Fruit fly (Drosophila melanogaster) whole organism, embryonic: ENCODE results near the gene Cyfip.
A peak's percentile ranks its signal among the peaks of the same experiment; 100 is the strongest.

ENCODE experiments used
- B-H1 ChIP-seq: fragments of 200-800 bp; sonication (Bioruptor generic); IDR thresholded peaks from 3 replicates; pipeline ENCODE4 v1.3.6; 2022; ENCODE audit warnings: missing biosample characterization, missing genetic modification characterization
- BtbVII ChIP-seq: fragments of 200-800 bp; sonication (Bioruptor generic); optimal IDR thresholded peaks from 3 replicates; lab custom pipeline; 2017; ENCODE audit warnings: missing biosample characterization, mild to moderate bottlenecking, missing genetic modification characterization
- CG10267 ChIP-seq: fragments of 200-800 bp; sonication (Bioruptor generic); optimal IDR thresholded peaks from 2 replicates; lab custom pipeline; 2018; ENCODE audit warnings: missing biosample characterization, mild to moderate bottlenecking, missing genetic modification characterization, moderate library complexity
- CG10565 ChIP-seq: fragments of 200-800 bp; sonication (Bioruptor generic); optimal IDR thresholded peaks from 3 replicates; lab custom pipeline; 2016; ENCODE audit warnings: missing biosample characterization, mild to moderate bottlenecking, missing genetic modification characterization
- CG10959 ChIP-seq: fragments of 200-800 bp; sonication (Bioruptor generic); IDR thresholded peaks from 2 replicates; pipeline ENCODE4 v1.3.6; 2022; ENCODE audit warnings: missing biosample characterization, missing genetic modification characterization
- CG10979 ChIP-seq: fragments of 200-800 bp; sonication (Bioruptor generic); optimal IDR thresholded peaks from 2 replicates; lab custom pipeline; 2018; ENCODE audit warnings: missing biosample characterization, mild to moderate bottlenecking, missing genetic modification characterization, moderate library complexity
- CG12236 ChIP-seq: fragments of 200-800 bp; sonication (Bioruptor generic); optimal IDR thresholded peaks from 2 replicates; lab custom pipeline; 2016; ENCODE audit warnings: missing biosample characterization, missing genetic modification characterization
- CG1233 ChIP-seq: fragments of 200-800 bp; sonication (Bioruptor generic); optimal IDR thresholded peaks from 4 replicates; lab custom pipeline; 2018; ENCODE audit warnings: missing biosample characterization, mild to moderate bottlenecking, missing genetic modification characterization
- CG14014 ChIP-seq: fragments of 200-800 bp; sonication (Bioruptor generic); IDR thresholded peaks from 2 replicates; pipeline ENCODE4 v1.3.6; 2022; ENCODE audit warnings: missing biosample characterization, missing genetic modification characterization
- CG14965 ChIP-seq: fragments of 200-800 bp; sonication (Bioruptor generic); optimal IDR thresholded peaks from 2 replicates; lab custom pipeline; 2016; ENCODE audit warnings: missing biosample characterization, missing genetic modification characterization, borderline replicate concordance
- CG17802 ChIP-seq: fragments of 200-800 bp; sonication (Bioruptor generic); optimal IDR thresholded peaks from 2 replicates; lab custom pipeline; 2018; ENCODE audit warnings: missing biosample characterization, mild to moderate bottlenecking, missing genetic modification characterization, moderate library complexity
- CG17829 ChIP-seq: fragments of 200-800 bp; optimal IDR thresholded peaks from 2 replicates; lab custom pipeline; 2019; ENCODE audit warnings: missing biosample characterization, mild to moderate bottlenecking, missing genetic modification characterization, moderate library complexity
- CG3163 ChIP-seq: fragments of 200-800 bp; sonication (Bioruptor generic); optimal IDR thresholded peaks from 3 replicates; lab custom pipeline; 2016; ENCODE audit warnings: missing biosample characterization, missing genetic modification characterization
- CG3281 ChIP-seq: fragments of 200-800 bp; sonication (Bioruptor generic); optimal IDR thresholded peaks from 3 replicates; lab custom pipeline; 2017; ENCODE audit warnings: missing biosample characterization, mild to moderate bottlenecking, missing genetic modification characterization
- CG43689 ChIP-seq: fragments of 200-800 bp; sonication (Bioruptor generic); IDR thresholded peaks from 2 replicates; pipeline ENCODE4 v1.3.6; 2022; ENCODE audit warnings: missing biosample characterization, missing genetic modification characterization
- CG6175 ChIP-seq: fragments of 200-800 bp; sonication (Bioruptor generic); IDR thresholded peaks from 3 replicates; pipeline ENCODE4 v1.3.6; 2022; ENCODE audit warnings: missing biosample characterization, missing genetic modification characterization
- CG6854 ChIP-seq: fragments of 200-800 bp; sonication (Bioruptor generic); optimal IDR thresholded peaks from 3 replicates; lab custom pipeline; 2017; ENCODE audit warnings: missing biosample characterization, mild to moderate bottlenecking, missing genetic modification characterization
- CG9817 ChIP-seq: fragments of 200-800 bp; sonication (Bioruptor generic); optimal IDR thresholded peaks from 2 replicates; lab custom pipeline; 2018; ENCODE audit warnings: missing biosample characterization, mild to moderate bottlenecking, missing genetic modification characterization, moderate library complexity
- D19B ChIP-seq: fragments of 200-800 bp; sonication (Bioruptor generic); optimal IDR thresholded peaks from 2 replicates; lab custom pipeline; 2017; ENCODE audit warnings: missing biosample characterization, mild to moderate bottlenecking, missing genetic modification characterization
- Dip2 ChIP-seq: fragments of 200-800 bp; sonication (Bioruptor generic); IDR thresholded peaks from 2 replicates; pipeline ENCODE4 v1.3.6; 2022; ENCODE audit warnings: missing biosample characterization, missing genetic modification characterization
- Dll ChIP-seq: fragments of 200-800 bp; sonication (Bioruptor generic); IDR thresholded peaks from 4 replicates; pipeline ENCODE4 v1.3.6; 2022; ENCODE audit warnings: missing biosample characterization, missing genetic modification characterization; ENCODE audit not compliant: partially characterized antibody
- Drgx ChIP-seq: fragments of 200-800 bp; sonication (Bioruptor generic); IDR thresholded peaks from 2 replicates; pipeline ENCODE4 v1.3.6; 2022; ENCODE audit warnings: missing biosample characterization, missing genetic modification characterization
- E2f2 ChIP-seq: fragments of 200-800 bp; sonication (Bioruptor generic); IDR thresholded peaks from 2 replicates; pipeline ENCODE4 v1.3.6; 2022; ENCODE audit warnings: missing biosample characterization, missing genetic modification characterization
- Fer2 ChIP-seq: fragments of 200-800 bp; sonication (Bioruptor generic); optimal IDR thresholded peaks from 2 replicates; lab custom pipeline; 2018; ENCODE audit warnings: missing biosample characterization, mild to moderate bottlenecking, missing genetic modification characterization, moderate library complexity
- HLH3B ChIP-seq: fragments of 200-800 bp; sonication (Bioruptor generic); IDR thresholded peaks from 2 replicates; pipeline ENCODE4 v1.3.6; 2022; ENCODE audit warnings: missing biosample characterization, missing genetic modification characterization
- HmgZ ChIP-seq: fragments of 200-800 bp; sonication (Bioruptor generic); optimal IDR thresholded peaks from 2 replicates; lab custom pipeline; 2018; ENCODE audit warnings: missing biosample characterization, mild to moderate bottlenecking, missing genetic modification characterization
- Jarid2 ChIP-seq: fragments of 200-800 bp; sonication (Bioruptor generic); optimal IDR thresholded peaks from 3 replicates; lab custom pipeline; 2017; ENCODE audit warnings: mild to moderate bottlenecking, missing biosample characterization, missing genetic modification reagents, missing genetic modification characterization
- Kr ChIP-seq: fragments of 200-800 bp; sonication (Bioruptor generic); optimal IDR thresholded peaks from 2 replicates; lab custom pipeline; 2017; ENCODE audit warnings: missing biosample characterization, mild to moderate bottlenecking, missing genetic modification characterization
- NC2β ChIP-seq: fragments of 200-800 bp; sonication (Bioruptor generic); optimal IDR thresholded peaks from 2 replicates; lab custom pipeline; 2016; ENCODE audit warnings: missing biosample characterization, missing genetic modification characterization
- Neu2 ChIP-seq: fragments of 200-800 bp; sonication (Bioruptor generic); optimal IDR thresholded peaks from 3 replicates; lab custom pipeline; 2016; ENCODE audit warnings: missing biosample characterization, missing genetic modification characterization, borderline replicate concordance
- Nf-YB ChIP-seq: fragments of 200-800 bp; sonication (Bioruptor generic); optimal IDR thresholded peaks from 3 replicates; lab custom pipeline; 2019; ENCODE audit warnings: missing biosample characterization, mild to moderate bottlenecking, missing genetic modification characterization, moderate library complexity
- al ChIP-seq: fragments of 200-800 bp; sonication (Bioruptor generic); IDR thresholded peaks from 2 replicates; pipeline ENCODE4 v1.3.6; 2022; ENCODE audit warnings: missing biosample characterization, missing genetic modification characterization
- bab2 ChIP-seq: fragments of 200-800 bp; sonication (Bioruptor generic); optimal IDR thresholded peaks from 2 replicates; lab custom pipeline; 2016; ENCODE audit warnings: missing biosample characterization, missing genetic modification characterization
- cg ChIP-seq: fragments of 200-800 bp; sonication (Bioruptor generic); optimal IDR thresholded peaks from 3 replicates; lab custom pipeline; 2019; ENCODE audit warnings: missing biosample characterization, mild to moderate bottlenecking, missing genetic modification characterization, moderate library complexity
- croc ChIP-seq: fragments of 200-800 bp; sonication (Bioruptor generic); conservative IDR thresholded peaks from 3 replicates; pipeline ENCODE4 v1.3.6; 2022; ENCODE audit warnings: missing biosample characterization, missing genetic modification characterization
- cwo ChIP-seq: fragments of 200-800 bp; sonication (Bioruptor generic); optimal IDR thresholded peaks from 3 replicates; lab custom pipeline; 2017; ENCODE audit warnings: missing biosample characterization, missing genetic modification characterization, mild to moderate bottlenecking, moderate library complexity, missing genetic modification reagents
- dmrt99B ChIP-seq: fragments of 200-800 bp; sonication (Bioruptor generic); optimal IDR thresholded peaks from 2 replicates; lab custom pipeline; 2018; ENCODE audit warnings: missing biosample characterization, mild to moderate bottlenecking, missing genetic modification characterization, moderate library complexity
- ems ChIP-seq: fragments of 200-800 bp; sonication (Bioruptor generic); optimal IDR thresholded peaks from 3 replicates; lab custom pipeline; 2016; ENCODE audit warnings: missing biosample characterization, missing genetic modification characterization
- esg ChIP-seq: fragments of 200-800 bp; sonication (Bioruptor generic); conservative IDR thresholded peaks from 2 replicates; pipeline ENCODE4 v1.3.6; 2022; ENCODE audit warnings: missing biosample characterization, missing genetic modification characterization
- ewg ChIP-seq: fragments of 200-800 bp; sonication (Bioruptor generic); optimal IDR thresholded peaks from 3 replicates; lab custom pipeline; 2017; ENCODE audit warnings: mild to moderate bottlenecking, missing biosample characterization, missing genetic modification reagents, missing genetic modification characterization
- grau ChIP-seq: fragments of 200-800 bp; optimal IDR thresholded peaks from 3 replicates; lab custom pipeline; 2019; ENCODE audit warnings: missing biosample characterization, mild to moderate bottlenecking, missing genetic modification characterization, moderate library complexity
- hth ChIP-seq: fragments of >200 bp; optimal IDR thresholded peaks from 2 replicates; lab custom pipeline; 2017; ENCODE audit warnings: inconsistent platforms
- kay ChIP-seq: fragments of 200-800 bp; sonication (Bioruptor generic); optimal IDR thresholded peaks from 2 replicates; lab custom pipeline; 2016; ENCODE audit warnings: missing biosample characterization, missing genetic modification characterization
- phol ChIP-seq: fragments of 200-800 bp; sonication (Bioruptor generic); optimal IDR thresholded peaks from 3 replicates; lab custom pipeline; 2018; ENCODE audit warnings: missing biosample characterization, mild to moderate bottlenecking, missing genetic modification characterization, moderate library complexity
- pnt ChIP-seq: fragments of 200-800 bp; sonication (Bioruptor generic); optimal IDR thresholded peaks from 3 replicates; lab custom pipeline; 2016; ENCODE audit warnings: missing biosample characterization, missing genetic modification characterization
- pum ChIP-seq: fragments of 200-800 bp; sonication (Bioruptor generic); optimal IDR thresholded peaks from 2 replicates; lab custom pipeline; 2016; ENCODE audit warnings: missing biosample characterization, missing genetic modification characterization
- salm ChIP-seq: fragments of 200-800 bp; sonication (Bioruptor generic); optimal IDR thresholded peaks from 2 replicates; lab custom pipeline; 2018; ENCODE audit warnings: missing biosample characterization, mild to moderate bottlenecking, missing genetic modification characterization
- schlank ChIP-seq: fragments of 200-800 bp; sonication (Bioruptor generic); optimal IDR thresholded peaks from 2 replicates; lab custom pipeline; 2018; ENCODE audit warnings: missing biosample characterization, mild to moderate bottlenecking, missing genetic modification characterization
- sens ChIP-seq: fragments of 200-800 bp; sonication (Bioruptor generic); peaks from one replicate; lab custom pipeline; 2016; ENCODE audit warnings: missing biosample characterization, missing genetic modification characterization
- stc ChIP-seq: fragments of 200-800 bp; sonication (Bioruptor generic); IDR thresholded peaks from 2 replicates; pipeline ENCODE4 v1.3.6; 2022; ENCODE audit warnings: missing biosample characterization, missing genetic modification characterization
- toy ChIP-seq: fragments of 200-800 bp; sonication (Bioruptor generic); IDR thresholded peaks from 2 replicates; pipeline ENCODE4 v1.3.6; 2022; ENCODE audit warnings: missing biosample characterization, missing genetic modification characterization
- zfh1 ChIP-seq: fragments of 200-800 bp; sonication (Bioruptor generic); IDR thresholded peaks from 3 replicates; pipeline ENCODE4 v1.3.6; 2022; ENCODE audit warnings: missing biosample characterization, missing genetic modification characterization

Cyfip gene

dm6 chr3R:15366839-15367238, 33.8 kb downstream of the Cyfip start (continued):
- no peak for TF ChIP-seq pnt (GFP tag; lab: Kevin White, UChicago)
- TF ChIP-seq Kr (GFP tag; lab: Kevin White, UChicago): no peak
- no peak for TF ChIP-seq dmrt99B (tag; lab: Kevin White, UChicago)
- TF ChIP-seq NC2β: no peak
- TF ChIP-seq Dip2 (GFP tag; lab: Robert Waterston, UW): no peak
- TF ChIP-seq pum (GFP tag; lab: Kevin White, UChicago): no peak
- peak; percentile 40 for TF ChIP-seq CG17829 (tag; lab: Kevin White, UChicago)
- TF ChIP-seq kay: no peak
- peak; percentile 29 for TF ChIP-seq HmgZ (tag; lab: Kevin White, UChicago)
- TF ChIP-seq al: peak; percentile 33; the same call in 1 of the 2 replicates
- TF ChIP-seq Dll (GFP tag; lab: Robert Waterston, UW): no peak
- no peak for TF ChIP-seq CG17802
- TF ChIP-seq HLH3B (GFP tag; lab: Robert Waterston, UW): peak; percentile 64; the same call in 1 of the 2 replicates
- TF ChIP-seq CG10959 (GFP tag; lab: Robert Waterston, UW): no peak
- no peak for TF ChIP-seq CG43689 (GFP tag; lab: Robert Waterston, UW)
- TF ChIP-seq CG3163: no peak
- no peak for TF ChIP-seq cg
- no peak for TF ChIP-seq Fer2
- peak; percentile 16 for TF ChIP-seq salm (tag; lab: Kevin White, UChicago)
- TF ChIP-seq CG6854 (GFP tag; lab: Kevin White, UChicago): no peak
- no peak for TF ChIP-seq CG12236 (GFP tag; lab: Kevin White, UChicago)
- no peak for TF ChIP-seq croc
- peak; percentile 45; the same call in 1 of the 2 replicates for TF ChIP-seq esg
- no peak for TF ChIP-seq CG6175 (GFP tag; lab: Robert Waterston, UW)
- peak; percentile 44 for TF ChIP-seq CG10979 (tag; lab: Kevin White, UChicago)
- peak; percentile 51 for TF ChIP-seq grau
- TF ChIP-seq E2f2 (GFP tag; lab: Robert Waterston, UW): no peak
- TF ChIP-seq CG10267 (tag; lab: Kevin White, UChicago): no peak
- no peak for TF ChIP-seq zfh1 (GFP tag; lab: Robert Waterston, UW)
- peak; percentile 32 for TF ChIP-seq phol (tag; lab: Kevin White, UChicago)
- TF ChIP-seq sens (GFP tag; lab: Kevin White, UChicago): peak; percentile 75
- no peak for TF ChIP-seq schlank (tag; lab: Kevin White, UChicago)
- peak; percentile 11 for TF ChIP-seq ems
- no peak for TF ChIP-seq CG10565 (GFP tag; lab: Kevin White, UChicago)
- no peak for TF ChIP-seq CG14965 (GFP tag; lab: Kevin White, UChicago)
- no peak for TF ChIP-seq Neu2
- no peak for TF ChIP-seq B-H1 (GFP tag; lab: Robert Waterston, UW)
- no peak for TF ChIP-seq CG3281 (GFP tag; lab: Kevin White, UChicago)
- peak; percentile 49; the same call in 1 of the 2 replicates for TF ChIP-seq CG14014 (GFP tag; lab: Robert Waterston, UW)
- no peak for TF ChIP-seq hth (lab: Kevin White, UChicago)
- 0 out of 2 replicates have a peak, but pooled peaks have one; percentile 27 for TF ChIP-seq stc (GFP tag; lab: Robert Waterston, UW)
- TF ChIP-seq ewg (GFP tag; lab: Kevin White, UChicago): peak; percentile 83
- TF ChIP-seq bab2 (GFP tag; lab: Kevin White, UChicago): no peak
- no peak for TF ChIP-seq toy (GFP tag; lab: Robert Waterston, UW)
- TF ChIP-seq cwo (GFP tag; lab: Kevin White, UChicago): no peak
- no peak for TF ChIP-seq Jarid2 (GFP tag; lab: Kevin White, UChicago)
- no peak for TF ChIP-seq D19B
- no peak for TF ChIP-seq BtbVII (GFP tag; lab: Kevin White, UChicago)
- TF ChIP-seq CG1233: no peak
- TF ChIP-seq Drgx (GFP tag; lab: Robert Waterston, UW): peak; percentile 64
- TF ChIP-seq Nf-YB (GFP tag; lab: Kevin White, UChicago): no peak
- peak; percentile 39 for TF ChIP-seq CG9817 (tag; lab: Kevin White, UChicago)
